Worm (Caenorhabditis elegans): Measurements from ENCODE around the gene nlp-20.

ce11 chrIV:7646861-7647260 is 4.0 kb upstream of the nlp-20 start:
- TF ChIP-seq fkh-10 (GFP tag; optimal IDR thresholded peaks at IDR 0.05) (no peak), pqm-1 (tag; optimal IDR thresholded peaks at IDR 0.05) (no peak), ama-1 (optimal IDR thresholded peaks at IDR 0.05) (no peak), ceh-30 (tag; optimal IDR thresholded peaks at IDR 0.05) (no peak), hlh-30 (tag; optimal IDR thresholded peaks at IDR 0.05; ENCODE audit: insufficient read depth) (no peak), ceh-2 (tag; optimal IDR thresholded peaks at IDR 0.05) (no peak), ceh-48 (tag; optimal IDR thresholded peaks at IDR 0.05) (no peak), tbx-2 (tag; optimal IDR thresholded peaks at IDR 0.05) (no peak), elt-2 (tag; optimal IDR thresholded peaks at IDR 0.05) (no peak)
